Worm (Caenorhabditis elegans) whole organism, young adult: ENCODE data around the gene npr-41.

Experiments used
- B0019.2 ChIP-seq: fragments of 200-800 bp; sonication (Bioruptor generic); conservative IDR thresholded peaks from 2 replicates; pipeline ENCODE4 v1.3.6; 2022; ENCODE audit warnings: missing genetic modification reagents, missing genetic modification characterization, missing compliant biosample characterization
- B0035.1 ChIP-seq: sonication (generic microtip); optimal IDR thresholded peaks from 2 replicates; lab custom pipeline; 2016; ENCODE audit warnings: missing genetic modification characterization, mild to moderate bottlenecking, missing compliant biosample characterization, missing genotype, missing genetic modification reagents
- B0261.1 ChIP-seq: sonication (generic microtip); optimal IDR thresholded peaks from 2 replicates; lab custom pipeline; 2016; ENCODE audit warnings: mild to moderate bottlenecking, missing genetic modification characterization, moderate library complexity, missing compliant biosample characterization
- B0336.3 ChIP-seq: fragments of 200-800 bp; sonication (Bioruptor generic); IDR thresholded peaks from 2 replicates; pipeline ENCODE4 v1.3.6; 2022; ENCODE audit warnings: missing genetic modification characterization, missing compliant biosample characterization
- C17E4.6 ChIP-seq: fragments of 200-800 bp; sonication (Bioruptor generic); IDR thresholded peaks from 2 replicates; pipeline ENCODE4 v1.3.6; 2022; ENCODE audit warnings: missing genetic modification reagents, missing genetic modification characterization, missing compliant biosample characterization
- F23B12.7 ChIP-seq: sonication (generic microtip); optimal IDR thresholded peaks from 2 replicates; lab custom pipeline; 2017; ENCODE audit warnings: missing genetic modification characterization, mild to moderate bottlenecking, missing compliant biosample characterization, antibody characterized with exemption, moderate library complexity; ENCODE audit not compliant: insufficient read depth
- F33H1.4 ChIP-seq: fragments of 200-800 bp; sonication (Bioruptor generic); IDR thresholded peaks from 2 replicates; pipeline ENCODE4 v1.3.6; 2022; ENCODE audit warnings: missing genetic modification reagents, missing genetic modification characterization, missing compliant biosample characterization
- F55B11.4 ChIP-seq: sonication (generic microtip); optimal IDR thresholded peaks from 2 replicates; lab custom pipeline; 2016; ENCODE audit warnings: missing compliant biosample characterization, missing genetic modification characterization, borderline replicate concordance; ENCODE audit not compliant: insufficient read depth
- F57C9.4 ChIP-seq: sonication (generic microtip); optimal IDR thresholded peaks from 2 replicates; lab custom pipeline; 2017; ENCODE audit warnings: mild to moderate bottlenecking, missing genetic modification characterization, missing compliant biosample characterization
- K12H6.12 ChIP-seq: fragments of 200-800 bp; sonication (Bioruptor generic); optimal IDR thresholded peaks from 2 replicates; lab custom pipeline; 2018; ENCODE audit warnings: mild to moderate bottlenecking, missing genetic modification characterization, missing compliant biosample characterization
- Y53F4B.3 ChIP-seq: fragments of 200-800 bp; sonication (Bioruptor generic); IDR thresholded peaks from 2 replicates; pipeline ENCODE4 v1.3.6; 2022; ENCODE audit warnings: missing genetic modification reagents, missing genetic modification characterization, missing compliant biosample characterization
- Y53G8AR.9 ChIP-seq: fragments of 200-800 bp; sonication (Bioruptor generic); conservative IDR thresholded peaks from 2 replicates; pipeline ENCODE4 v1.3.6; 2022; ENCODE audit warnings: missing genetic modification reagents, missing genetic modification characterization, missing compliant biosample characterization
- Y56A3A.18 ChIP-seq: fragments of 200-800 bp; sonication (Bioruptor generic); IDR thresholded peaks from 2 replicates; pipeline ENCODE4 v1.3.6; 2022; ENCODE audit warnings: missing genetic modification reagents, missing genetic modification characterization, missing compliant biosample characterization
- Y95B8A.8 ChIP-seq: fragments of 200-800 bp; sonication (Bioruptor generic); IDR thresholded peaks from 2 replicates; pipeline ENCODE4 v1.3.6; 2022; ENCODE audit warnings: missing genetic modification reagents, missing genetic modification characterization, missing compliant biosample characterization
- akir-1 ChIP-seq: fragments of 200-800 bp; sonication (Bioruptor generic); optimal IDR thresholded peaks from 2 replicates; lab custom pipeline; 2018; ENCODE audit warnings: mild to moderate bottlenecking, missing genetic modification characterization, moderate library complexity, missing compliant biosample characterization
- attf-3 ChIP-seq: fragments of 200-800 bp; sonication (Bioruptor generic); conservative IDR thresholded peaks from 2 replicates; pipeline ENCODE4 v1.3.6; 2022; ENCODE audit warnings: missing genetic modification reagents, missing genetic modification characterization, missing compliant biosample characterization
- attf-5 ChIP-seq: fragments of 200-800 bp; sonication (Bioruptor generic); optimal IDR thresholded peaks from 2 replicates; lab custom pipeline; 2018; ENCODE audit warnings: mild to moderate bottlenecking, missing genetic modification characterization, missing compliant biosample characterization
- attf-6 ChIP-seq: fragments of 200-800 bp; sonication (Bioruptor generic); IDR thresholded peaks from 2 replicates; pipeline ENCODE4 v1.3.6; 2022; ENCODE audit warnings: missing genetic modification reagents, missing genetic modification characterization, missing compliant biosample characterization
- bed-2 ChIP-seq: fragments of 200-800 bp; sonication (Bioruptor generic); IDR thresholded peaks from 2 replicates; pipeline ENCODE4 v1.3.6; 2022; ENCODE audit warnings: missing genetic modification reagents, missing genetic modification characterization, missing compliant biosample characterization
- cebp-1 ChIP-seq, 2 experiments: fragments of 200-800 bp in 1 of 2; sonication (Bioruptor generic) in 1 of 2; sonication (generic microtip) in 1 of 2; IDR thresholded peaks in 1 of 2; optimal IDR thresholded peaks in 1 of 2; 2 replicates each; pipeline versions ENCODE4 v1.3.6 to Lab custom; 2017 to 2022; ENCODE audit warnings: missing compliant biosample characterization in 2 of 2, missing genetic modification characterization in 2 of 2, mild to moderate bottlenecking in 1 of 2, missing genetic modification reagents in 1 of 2, moderate library complexity in 1 of 2
- ceh-58 ChIP-seq: fragments of 200-800 bp; sonication (Bioruptor generic); IDR thresholded peaks from 2 replicates; pipeline ENCODE4 v1.3.6; 2022; ENCODE audit warnings: missing genetic modification characterization, missing compliant biosample characterization
- chd-7 ChIP-seq: sonication (generic microtip); optimal IDR thresholded peaks from 2 replicates; lab custom pipeline; 2016; ENCODE audit warnings: mild to moderate bottlenecking, missing genetic modification characterization, moderate library complexity, missing compliant biosample characterization
- die-1 ChIP-seq: sonication (generic microtip); optimal IDR thresholded peaks from 2 replicates; lab custom pipeline; 2016; ENCODE audit warnings: missing genotype, mild to moderate bottlenecking, missing genetic modification characterization, missing compliant biosample characterization
- egl-18 ChIP-seq: fragments of 200-800 bp; sonication (Bioruptor generic); IDR thresholded peaks from 2 replicates; pipeline ENCODE4 v1.3.6; 2022; ENCODE audit warnings: missing genetic modification reagents, missing genetic modification characterization, missing compliant biosample characterization
- egrh-3 ChIP-seq: fragments of 200-800 bp; sonication (Bioruptor generic); IDR thresholded peaks from 2 replicates; pipeline ENCODE4 v1.3.6; 2022; ENCODE audit warnings: missing genetic modification reagents, missing genetic modification characterization, missing compliant biosample characterization
- ets-4 ChIP-seq: fragments of 200-800 bp; sonication (Bioruptor generic); optimal IDR thresholded peaks from 2 replicates; lab custom pipeline; 2018; ENCODE audit warnings: mild to moderate bottlenecking, missing genetic modification characterization, missing compliant biosample characterization
- hmg-1.2 ChIP-seq: fragments of 200-800 bp; sonication (Bioruptor generic); IDR thresholded peaks from 2 replicates; pipeline ENCODE4 v1.3.6; 2022; ENCODE audit warnings: missing genetic modification reagents, missing genetic modification characterization, missing compliant biosample characterization
- lin-35 ChIP-seq, 3 experiments: fragments of 150-350 bp in 2 of 3; sonication (generic microtip) in 1 of 3; optimal IDR thresholded peaks; 2 replicates each; lab custom pipeline; 2014 to 2018; ENCODE audit warnings: missing biosample characterization in 3 of 3, missing genetic modification characterization in 3 of 3, missing genetic modification reagents in 3 of 3
- lsy-27 ChIP-seq: sonication (generic microtip); optimal IDR thresholded peaks from 2 replicates; lab custom pipeline; 2017; ENCODE audit warnings: missing genetic modification characterization, mild to moderate bottlenecking, missing compliant biosample characterization, antibody characterized with exemption, missing genotype, borderline replicate concordance; ENCODE audit not compliant: insufficient read depth
- madf-10 ChIP-seq: sonication (generic microtip); optimal IDR thresholded peaks from 2 replicates; lab custom pipeline; 2016; ENCODE audit warnings: mild to moderate bottlenecking, missing genetic modification characterization, missing compliant biosample characterization
- madf-6 ChIP-seq: fragments of 200-800 bp; sonication (Bioruptor generic); IDR thresholded peaks from 2 replicates; pipeline ENCODE4 v1.3.6; 2022; ENCODE audit warnings: missing genetic modification reagents, missing genetic modification characterization, missing compliant biosample characterization
- nfya-1 ChIP-seq: sonication (generic microtip); optimal IDR thresholded peaks from 2 replicates; lab custom pipeline; 2017; ENCODE audit warnings: antibody characterized with exemption, missing compliant biosample characterization, missing genetic modification characterization, borderline replicate concordance; ENCODE audit not compliant: insufficient read depth
- nfya-2 ChIP-seq: fragments of 200-800 bp; sonication (Bioruptor generic); IDR thresholded peaks from 2 replicates; pipeline ENCODE4 v1.3.6; 2022; ENCODE audit warnings: missing genetic modification reagents, missing genetic modification characterization, missing compliant biosample characterization
- nhr-90 ChIP-seq: sonication (generic microtip); optimal IDR thresholded peaks from 2 replicates; lab custom pipeline; 2016; ENCODE audit warnings: missing genotype, mild to moderate bottlenecking, missing genetic modification characterization, missing compliant biosample characterization
- pha-4 ChIP-seq: fragments of 150-350 bp; sonication (generic microtip); optimal IDR thresholded peaks from 2 replicates; lab custom pipeline; 2014; ENCODE audit warnings: missing biosample characterization, missing genetic modification reagents, missing genetic modification characterization
- sdz-38 ChIP-seq: sonication (generic microtip); optimal IDR thresholded peaks from 2 replicates; lab custom pipeline; 2016; ENCODE audit warnings: missing genotype, missing genetic modification characterization, missing compliant biosample characterization
- snpc-4 ChIP-seq, 5 experiments: fragments of 150-350 bp in 1 of 5; sonication (generic microtip) in 4 of 5; optimal IDR thresholded peaks; 2 replicates each; lab custom pipeline; 2014 to 2018; ENCODE audit warnings: missing genetic modification characterization in 5 of 5, missing biosample characterization in 3 of 5, antibody characterized with exemption in 2 of 5, mild to moderate bottlenecking in 2 of 5, missing compliant biosample characterization in 2 of 5, missing genotype in 2 of 5, moderate library complexity in 2 of 5, missing genetic modification reagents in 1 of 5
- unc-62 ChIP-seq: fragments of 150-350 bp; optimal IDR thresholded peaks from 2 replicates; lab custom pipeline; 2014; ENCODE audit warnings: missing biosample characterization, missing genetic modification reagents, missing genetic modification characterization
- ztf-25 ChIP-seq: fragments of 200-800 bp; sonication (Bioruptor generic); IDR thresholded peaks from 2 replicates; pipeline ENCODE4 v1.3.6; 2022; ENCODE audit warnings: missing genetic modification reagents, missing genetic modification characterization, missing compliant biosample characterization
- ztf-26 ChIP-seq: sonication (generic microtip); optimal IDR thresholded peaks from 2 replicates; lab custom pipeline; 2017; ENCODE audit warnings: missing genetic modification characterization, missing compliant biosample characterization
- ztf-28 ChIP-seq: fragments of 200-800 bp; sonication (Bioruptor generic); IDR thresholded peaks from 2 replicates; pipeline ENCODE4 v1.3.6; 2022; ENCODE audit warnings: missing genetic modification reagents, missing genetic modification characterization, missing compliant biosample characterization

npr-41 gene

ce11 chrII:11473525-11474181, 36.8 kb upstream of the npr-41 start, which contains the start of the genes metl-1 and W02B12.11 (continued):
- TF ChIP-seq snpc-4 (GFP tag; optimal IDR thresholded peaks at IDR 0.05; lab: Kevin White, UChicago): peak; percentile 16
- peak; percentile 61 to 77 (median 70) for TF ChIP-seq snpc-4 (tag; optimal IDR thresholded peaks at IDR 0.05; lab: Kevin White, UChicago)
- no peak for TF ChIP-seq F57C9.4 (tag; lab: Kevin White, UChicago)
- TF ChIP-seq attf-6 (GFP tag; lab: Robert Waterston, UW): no peak
- TF ChIP-seq F33H1.4: peak; percentile 75
- no peak for TF ChIP-seq nhr-90 (tag; lab: Kevin White, UChicago)
- TF ChIP-seq hmg-1.2 (GFP tag; lab: Robert Waterston, UW): peak; percentile 92
- TF ChIP-seq cebp-1 (GFP tag; IDR thresholded peaks at IDR 0.05; lab: Robert Waterston, UW): 0 out of 2 replicates have a peak, but pooled peaks have one; percentile 13
- peak; percentile 82 for TF ChIP-seq cebp-1 (tag; optimal IDR thresholded peaks at IDR 0.05; lab: Kevin White, UChicago)
- TF ChIP-seq B0035.1 (tag; lab: Kevin White, UChicago): peak; percentile 9
- TF ChIP-seq attf-5 (GFP tag; lab: Kevin White, UChicago): peak; percentile 78
- peak; percentile 3 for TF ChIP-seq B0261.1 (tag; lab: Kevin White, UChicago)
- no peak for TF ChIP-seq ztf-28 (GFP tag; lab: Robert Waterston, UW)
- TF ChIP-seq F23B12.7 (tag; lab: Kevin White, UChicago): peak; percentile 25
- peak; percentile 52 for TF ChIP-seq chd-7
- no peak for TF ChIP-seq nfya-2 (GFP tag; lab: Robert Waterston, UW)
- TF ChIP-seq attf-3 (GFP tag; lab: Robert Waterston, UW): peak; percentile 69
- TF ChIP-seq die-1 (tag; lab: Kevin White, UChicago): peak; percentile 33
- no peak for TF ChIP-seq Y95B8A.8
- TF ChIP-seq Y56A3A.18 (GFP tag; lab: Robert Waterston, UW): peak; percentile 72; the same call in 1 of the 2 replicates
- peak; percentile 23 for TF ChIP-seq K12H6.12 (tag; lab: Kevin White, UChicago)
- TF ChIP-seq sdz-38 (tag; lab: Kevin White, UChicago): no peak
- TF ChIP-seq bed-2 (GFP tag; lab: Robert Waterston, UW): no peak
- TF ChIP-seq egl-18 (GFP tag; lab: Robert Waterston, UW): 0 out of 2 replicates have a peak, but pooled peaks have one; percentile 38
- peak; percentile 91 for TF ChIP-seq madf-6 (GFP tag; lab: Robert Waterston, UW)
- TF ChIP-seq lin-35 (GFP tag; optimal IDR thresholded peaks at IDR 0.05; lab: Kevin White, UChicago): peak in 2 of 3 experiments; percentile 53 to 82
- no peak; the same call in 1 of the 2 replicates for TF ChIP-seq B0019.2 (GFP tag; lab: Robert Waterston, UW)
- no peak for TF ChIP-seq unc-62
- no peak for TF ChIP-seq lsy-27 (tag; lab: Kevin White, UChicago)
- no peak for TF ChIP-seq nfya-1 (tag; lab: Kevin White, UChicago)
- TF ChIP-seq C17E4.6 (GFP tag; lab: Robert Waterston, UW): peak; percentile 67; the same call in 1 of the 2 replicates
- TF ChIP-seq Y53F4B.3 (GFP tag; lab: Robert Waterston, UW): no peak
- peak; percentile 85 for TF ChIP-seq B0336.3 (GFP tag; lab: Robert Waterston, UW)
- no peak for TF ChIP-seq ets-4
- TF ChIP-seq ztf-25: no peak
- no peak for TF ChIP-seq akir-1 (GFP tag; lab: Kevin White, UChicago)
- no peak for TF ChIP-seq F55B11.4 (tag; lab: Kevin White, UChicago)
- TF ChIP-seq ceh-58 (GFP tag; lab: Robert Waterston, UW): no peak
- TF ChIP-seq pha-4 (tag; lab: Kevin White, UChicago): no peak
- peak; percentile 50 for TF ChIP-seq madf-10 (tag; lab: Kevin White, UChicago)
- peak; percentile 44 for TF ChIP-seq ztf-26 (tag; lab: Kevin White, UChicago)
- TF ChIP-seq egrh-3: no peak
- TF ChIP-seq Y53G8AR.9 (GFP tag; lab: Robert Waterston, UW): peak; percentile 93
